Fruit fly (Drosophila melanogaster) whole organism, pupa: Measurements from ENCODE around the gene crm.

Experiments used
- CG10348 ChIP-seq: fragments of 200-800 bp; sonication (Bioruptor generic); IDR thresholded peaks from 2 replicates; pipeline ENCODE4 v1.3.6; 2022; ENCODE audit warnings: missing biosample characterization, missing genetic modification characterization
- CG12605 ChIP-seq: fragments of 200-800 bp; sonication (Bioruptor generic); IDR thresholded peaks from 2 replicates; pipeline ENCODE4 v1.3.6; 2022; ENCODE audit warnings: missing biosample characterization, missing genetic modification characterization
- CG13204 ChIP-seq: fragments of 200-800 bp; sonication (Bioruptor generic); optimal IDR thresholded peaks from 2 replicates; lab custom pipeline; 2018; ENCODE audit warnings: missing biosample characterization, mild to moderate bottlenecking, missing genetic modification characterization, moderate library complexity
- CG14655 ChIP-seq: fragments of 200-800 bp; sonication (Bioruptor generic); optimal IDR thresholded peaks from 3 replicates; lab custom pipeline; 2017; ENCODE audit warnings: mild to moderate bottlenecking, missing biosample characterization, missing genetic modification reagents, missing genetic modification characterization
- CG15710 ChIP-seq: fragments of 200-800 bp; sonication (Bioruptor generic); optimal IDR thresholded peaks from 2 replicates; lab custom pipeline; 2018; ENCODE audit warnings: missing biosample characterization, mild to moderate bottlenecking, missing genetic modification characterization, moderate library complexity
- CG17806 ChIP-seq: fragments of 200-800 bp; sonication (Bioruptor generic); optimal IDR thresholded peaks from 2 replicates; lab custom pipeline; 2018; ENCODE audit warnings: missing biosample characterization, mild to moderate bottlenecking, missing genetic modification characterization, moderate library complexity
- CG32121 ChIP-seq: fragments of 200-800 bp; sonication (Bioruptor generic); IDR thresholded peaks from 2 replicates; pipeline ENCODE4 v1.3.6; 2022; ENCODE audit warnings: missing biosample characterization, missing genetic modification characterization
- CG34367 ChIP-seq: fragments of 200-800 bp; sonication (Bioruptor generic); optimal IDR thresholded peaks from 2 replicates; lab custom pipeline; 2018; ENCODE audit warnings: missing biosample characterization, mild to moderate bottlenecking, missing genetic modification characterization
- CG4496 ChIP-seq: fragments of 200-800 bp; sonication (Bioruptor generic); IDR thresholded peaks from 3 replicates; pipeline ENCODE4 v1.3.6; 2022; ENCODE audit warnings: missing biosample characterization, missing genetic modification characterization
- CG8159 ChIP-seq: fragments of 200-800 bp; sonication (Bioruptor generic); optimal IDR thresholded peaks from 3 replicates; lab custom pipeline; 2018; ENCODE audit warnings: missing biosample characterization, mild to moderate bottlenecking, missing genetic modification characterization, moderate library complexity
- CG8301 ChIP-seq: fragments of 200-800 bp; sonication (Bioruptor generic); optimal IDR thresholded peaks from 2 replicates; lab custom pipeline; 2018; ENCODE audit warnings: missing biosample characterization, mild to moderate bottlenecking, missing genetic modification characterization
- CG9948 ChIP-seq: fragments of 200-800 bp; sonication (Bioruptor generic); optimal IDR thresholded peaks from 2 replicates; lab custom pipeline; 2018; ENCODE audit warnings: missing biosample characterization, mild to moderate bottlenecking, missing genetic modification characterization, moderate library complexity
- D1 ChIP-seq: fragments of 200-800 bp; sonication (Bioruptor generic); optimal IDR thresholded peaks from 2 replicates; lab custom pipeline; 2018; ENCODE audit warnings: missing biosample characterization, mild to moderate bottlenecking, missing genetic modification characterization, moderate library complexity
- EcR ChIP-seq: fragments of 200-800 bp; sonication (Bioruptor generic); optimal IDR thresholded peaks from 3 replicates; lab custom pipeline; 2019; ENCODE audit warnings: missing biosample characterization, missing genetic modification characterization, mild to moderate bottlenecking, moderate library complexity, missing genetic modification reagents
- Ets98B ChIP-seq: fragments of 200-800 bp; sonication (Bioruptor generic); IDR thresholded peaks from 2 replicates; pipeline ENCODE4 v1.3.6; 2022; ENCODE audit warnings: missing biosample characterization, missing genetic modification characterization
- Pif1A ChIP-seq: fragments of 200-800 bp; sonication (Bioruptor generic); optimal IDR thresholded peaks from 3 replicates; lab custom pipeline; 2016; ENCODE audit warnings: missing biosample characterization, missing genetic modification characterization
- Pif1B ChIP-seq: fragments of 200-800 bp; sonication (Bioruptor generic); optimal IDR thresholded peaks from 3 replicates; lab custom pipeline; 2016; ENCODE audit warnings: missing biosample characterization, missing genetic modification characterization
- Snoo ChIP-seq: fragments of 200-800 bp; sonication (Bioruptor generic); optimal IDR thresholded peaks from 3 replicates; lab custom pipeline; 2017; ENCODE audit warnings: missing biosample characterization, mild to moderate bottlenecking, missing genetic modification characterization, inconsistent platforms
- fd96Ca ChIP-seq: fragments of 200-800 bp; sonication (Bioruptor generic); IDR thresholded peaks from 3 replicates; pipeline ENCODE4 v1.3.6; 2022; ENCODE audit warnings: missing biosample characterization, missing genetic modification characterization
- gl ChIP-seq: fragments of 200-800 bp; sonication (Bioruptor generic); optimal IDR thresholded peaks from 2 replicates; lab custom pipeline; 2018; ENCODE audit warnings: missing biosample characterization, mild to moderate bottlenecking, missing genetic modification characterization
- rn ChIP-seq: fragments of 200-800 bp; sonication (Bioruptor generic); IDR thresholded peaks from 2 replicates; pipeline ENCODE4 v1.3.6; 2022; ENCODE audit warnings: missing biosample characterization, missing genetic modification characterization

The crm gene

dm6 chrX:2708156-2708734, 30.3 kb downstream of the crm start, which contains the start of gene CG2681:
CG2681 (plus strand) TSS chrX:2708684.
- no peak for TF ChIP-seq D1 (tag; lab: Kevin White, UChicago)
- peak; percentile 61 for TF ChIP-seq fd96Ca (GFP tag; lab: Robert Waterston, UW)
- TF ChIP-seq Snoo: no peak
- TF ChIP-seq CG14655 (GFP tag; lab: Kevin White, UChicago): no peak
- no peak for TF ChIP-seq CG17806 (tag; lab: Kevin White, UChicago)
- no peak for TF ChIP-seq CG15710
- no peak for TF ChIP-seq CG34367 (tag; lab: Kevin White, UChicago)
- TF ChIP-seq CG8159 (tag; lab: Kevin White, UChicago): no peak
- TF ChIP-seq EcR (GFP tag; lab: Kevin White, UChicago): no peak
- TF ChIP-seq rn (GFP tag; lab: Robert Waterston, UW): no peak
- TF ChIP-seq gl (tag; lab: Kevin White, UChicago): no peak
- TF ChIP-seq CG32121 (GFP tag; lab: Robert Waterston, UW): no peak
- peak; percentile 81 for TF ChIP-seq CG4496
- peak; percentile 47 for TF ChIP-seq Ets98B (GFP tag; lab: Robert Waterston, UW)
- no peak for TF ChIP-seq CG8301
- TF ChIP-seq CG12605 (GFP tag; lab: Robert Waterston, UW): 0 out of 2 replicates have a peak, but pooled peaks have one; percentile 34
- no peak for TF ChIP-seq Pif1B (GFP tag; lab: Kevin White, UChicago)
- TF ChIP-seq CG10348: peak; percentile 26; the same call in 1 of the 2 replicates
- TF ChIP-seq CG13204 (GFP tag; lab: Kevin White, UChicago): no peak
- no peak for TF ChIP-seq Pif1A
- no peak for TF ChIP-seq CG9948 (tag; lab: Kevin White, UChicago)

- TF ChIP-seq EcR (GFP tag; lab: Kevin White, UChicago) (peak; percentile 24), CG8159 (tag; lab: Kevin White, UChicago) (no peak)
Measured at dm6 chrX:2707377-2708090, 31.0 kb downstream of the crm start, which contains the start of gene CG2680. CG2680 (minus strand) TSS chrX:2707427.

dm6 chrX:2704134-2704773, 34.3 kb downstream of the crm start, which contains the start of gene eIF2Bbeta:
eIF2Bbeta (plus strand) TSS chrX:2704571.
- no peak for TF ChIP-seq Pif1B (GFP tag; lab: Kevin White, UChicago)
- TF ChIP-seq CG12605 (GFP tag; lab: Robert Waterston, UW): no peak
- no peak for TF ChIP-seq CG15710
- no peak for TF ChIP-seq CG32121 (GFP tag; lab: Robert Waterston, UW)
- TF ChIP-seq CG17806 (tag; lab: Kevin White, UChicago): no peak
- TF ChIP-seq CG34367 (tag; lab: Kevin White, UChicago): no peak
- TF ChIP-seq rn (GFP tag; lab: Robert Waterston, UW): no peak
- no peak for TF ChIP-seq CG9948 (tag; lab: Kevin White, UChicago)
- TF ChIP-seq CG10348: no peak
- TF ChIP-seq CG8301: no peak
- no peak for TF ChIP-seq gl (tag; lab: Kevin White, UChicago)
- TF ChIP-seq, all 21 proteins: peak for 0

dm6 chrX:2703693-2704092, 34.9 kb downstream of the crm start, which contains the start of gene Ugalt:
Ugalt (minus strand) TSS chrX:2703852.
- TF ChIP-seq CG32121 (GFP tag; lab: Robert Waterston, UW) (peak; percentile 100), CG17806 (tag; lab: Kevin White, UChicago) (peak; percentile 100), gl (tag; lab: Kevin White, UChicago) (peak; percentile 100), Pif1B (GFP tag; lab: Kevin White, UChicago) (peak; percentile 100), CG8301 (peak; percentile 100), D1 (tag; lab: Kevin White, UChicago) (peak; percentile 100), CG9948 (tag; lab: Kevin White, UChicago) (peak; percentile 100), rn (GFP tag; lab: Robert Waterston, UW) (peak; percentile 100), CG4496 (peak; percentile 100), Snoo (peak; percentile 100), CG34367 (tag; lab: Kevin White, UChicago) (peak; percentile 100), CG14655 (GFP tag; lab: Kevin White, UChicago) (peak; percentile 100), Ets98B (GFP tag; lab: Robert Waterston, UW) (peak; percentile 100), fd96Ca (GFP tag; lab: Robert Waterston, UW) (peak; percentile 100), CG10348 (peak; percentile 100), Pif1A (peak; percentile 100), EcR (GFP tag; lab: Kevin White, UChicago) (peak; percentile 83), CG13204 (GFP tag; lab: Kevin White, UChicago) (peak; percentile 100), CG8159 (tag; lab: Kevin White, UChicago) (peak; percentile 100), CG12605 (GFP tag; lab: Robert Waterston, UW) (peak; percentile 100), CG15710 (peak; percentile 100)
